Worm (Caenorhabditis elegans) whole organism, L4 larva: Measurements from ENCODE around the gene nspb-11.

Source experiments
- T20F7.1 ChIP-seq: fragments of 200-800 bp; sonication (Bioruptor generic); optimal IDR thresholded peaks from 2 replicates; lab custom pipeline; 2018; ENCODE audit warnings: mild to moderate bottlenecking, missing genetic modification characterization, missing compliant biosample characterization
- aly-2 ChIP-seq: sonication (generic microtip); optimal IDR thresholded peaks from 2 replicates; lab custom pipeline; 2018; ENCODE audit warnings: missing biosample characterization, missing genetic modification characterization
- fos-1 ChIP-seq: fragments of 150-350 bp; optimal IDR thresholded peaks from 2 replicates; lab custom pipeline; 2014; ENCODE audit warnings: missing biosample characterization, missing genetic modification characterization
- lsy-2 ChIP-seq, 2 experiments: fragments of 150-350 bp in 1 of 2; sonication (generic microtip) in 1 of 2; optimal IDR thresholded peaks; 2 replicates each; lab custom pipeline; 2014 to 2017; ENCODE audit warnings: missing biosample characterization in 2 of 2, missing genetic modification characterization in 2 of 2
- nhr-25 ChIP-seq: sonication (generic microtip); optimal IDR thresholded peaks from 2 replicates; lab custom pipeline; 2017; ENCODE audit warnings: missing genetic modification characterization, mild to moderate bottlenecking, missing compliant biosample characterization, antibody characterized with exemption, moderate library complexity, borderline replicate concordance; ENCODE audit not compliant: insufficient read depth
- nhr-6 ChIP-seq: fragments of 150-350 bp; optimal IDR thresholded peaks from 2 replicates; lab custom pipeline; 2014; ENCODE audit warnings: missing biosample characterization, missing genetic modification characterization
- unc-39 ChIP-seq: sonication (generic microtip); optimal IDR thresholded peaks from 2 replicates; lab custom pipeline; 2017; ENCODE audit warnings: missing biosample characterization, missing genetic modification characterization

- TF ChIP-seq unc-39 (tag; lab: Kevin White, UChicago) (no peak), lsy-2 (tag; optimal IDR thresholded peaks at IDR 0.05; lab: Kevin White, UChicago) (no peak), nhr-6 (no peak), nhr-25 (tag; lab: Kevin White, UChicago) (no peak), T20F7.1 (GFP tag; lab: Kevin White, UChicago) (no peak), fos-1 (tag; lab: Kevin White, UChicago) (no peak), aly-2 (tag; lab: Kevin White, UChicago) (no peak)
These were observed 18.7 kb upstream of the nspb-11 start, which contains the start of gene F35C5.3 for ce11 chrII:12888471-12888870.
